Worm (Caenorhabditis elegans) whole organism, young adult: ENCODE results near the gene rom-3.

ENCODE experiments used
- B0019.2 ChIP-seq: fragments of 200-800 bp; sonication (Bioruptor generic); conservative IDR thresholded peaks from 2 replicates; pipeline ENCODE4 v1.3.6; 2022; ENCODE audit warnings: missing genetic modification reagents, missing genetic modification characterization, missing compliant biosample characterization
- B0336.3 ChIP-seq: fragments of 200-800 bp; sonication (Bioruptor generic); IDR thresholded peaks from 2 replicates; pipeline ENCODE4 v1.3.6; 2022; ENCODE audit warnings: missing genetic modification characterization, missing compliant biosample characterization
- C06A6.2 ChIP-seq: fragments of 200-800 bp; sonication (Bioruptor generic); conservative IDR thresholded peaks from 2 replicates; pipeline ENCODE4 v1.3.6; 2022; ENCODE audit warnings: missing genetic modification characterization, missing compliant biosample characterization
- C17E4.6 ChIP-seq: fragments of 200-800 bp; sonication (Bioruptor generic); IDR thresholded peaks from 2 replicates; pipeline ENCODE4 v1.3.6; 2022; ENCODE audit warnings: missing genetic modification reagents, missing genetic modification characterization, missing compliant biosample characterization
- D2030.7 ChIP-seq: fragments of 200-800 bp; sonication (Bioruptor generic); IDR thresholded peaks from 2 replicates; pipeline ENCODE4 v1.3.6; 2022; ENCODE audit warnings: missing genetic modification reagents, missing genetic modification characterization, missing compliant biosample characterization
- F22D6.2 ChIP-seq: sonication (generic microtip); optimal IDR thresholded peaks from 2 replicates; lab custom pipeline; 2016; ENCODE audit warnings: mild to moderate bottlenecking, missing genetic modification characterization, missing compliant biosample characterization
- F33H1.4 ChIP-seq: fragments of 200-800 bp; sonication (Bioruptor generic); IDR thresholded peaks from 2 replicates; pipeline ENCODE4 v1.3.6; 2022; ENCODE audit warnings: missing genetic modification reagents, missing genetic modification characterization, missing compliant biosample characterization
- F49E8.2 ChIP-seq: sonication (generic microtip); optimal IDR thresholded peaks from 3 replicates; lab custom pipeline; 2017; ENCODE audit warnings: missing genetic modification characterization, mild to moderate bottlenecking, missing compliant biosample characterization, antibody characterized with exemption, moderate library complexity; ENCODE audit not compliant: insufficient read depth
- F57A8.1 ChIP-seq: fragments of 200-800 bp; sonication (Bioruptor generic); optimal IDR thresholded peaks from 2 replicates; lab custom pipeline; 2018; ENCODE audit warnings: mild to moderate bottlenecking, missing genetic modification characterization, moderate library complexity, missing compliant biosample characterization
- F57C9.4 ChIP-seq: sonication (generic microtip); optimal IDR thresholded peaks from 2 replicates; lab custom pipeline; 2017; ENCODE audit warnings: mild to moderate bottlenecking, missing genetic modification characterization, missing compliant biosample characterization
- K12H6.12 ChIP-seq: fragments of 200-800 bp; sonication (Bioruptor generic); optimal IDR thresholded peaks from 2 replicates; lab custom pipeline; 2018; ENCODE audit warnings: mild to moderate bottlenecking, missing genetic modification characterization, missing compliant biosample characterization
- T07F8.4 ChIP-seq: sonication (generic microtip); optimal IDR thresholded peaks from 2 replicates; lab custom pipeline; 2016; ENCODE audit warnings: mild to moderate bottlenecking, missing genetic modification characterization, moderate library complexity, missing compliant biosample characterization
- atf-7 ChIP-seq: sonication (generic microtip); optimal IDR thresholded peaks from 2 replicates; lab custom pipeline; 2017; ENCODE audit warnings: mild to moderate bottlenecking, missing genetic modification characterization, missing compliant biosample characterization
- attf-6 ChIP-seq: fragments of 200-800 bp; sonication (Bioruptor generic); IDR thresholded peaks from 2 replicates; pipeline ENCODE4 v1.3.6; 2022; ENCODE audit warnings: missing genetic modification reagents, missing genetic modification characterization, missing compliant biosample characterization
- bed-1 ChIP-seq: fragments of 200-800 bp; sonication (Bioruptor generic); IDR thresholded peaks from 2 replicates; pipeline ENCODE4 v1.3.6; 2022; ENCODE audit warnings: missing genetic modification reagents, missing genetic modification characterization, missing compliant biosample characterization
- ccch-3 ChIP-seq: fragments of 200-800 bp; sonication (Bioruptor generic); optimal IDR thresholded peaks from 2 replicates; lab custom pipeline; 2018; ENCODE audit warnings: mild to moderate bottlenecking, missing genetic modification characterization, missing compliant biosample characterization
- cebp-1 ChIP-seq, 2 experiments: fragments of 200-800 bp in 1 of 2; sonication (Bioruptor generic) in 1 of 2; sonication (generic microtip) in 1 of 2; IDR thresholded peaks in 1 of 2; optimal IDR thresholded peaks in 1 of 2; 2 replicates each; pipeline versions ENCODE4 v1.3.6 to Lab custom; 2017 to 2022; ENCODE audit warnings: missing compliant biosample characterization in 2 of 2, missing genetic modification characterization in 2 of 2, mild to moderate bottlenecking in 1 of 2, missing genetic modification reagents in 1 of 2, moderate library complexity in 1 of 2
- chd-7 ChIP-seq: sonication (generic microtip); optimal IDR thresholded peaks from 2 replicates; lab custom pipeline; 2016; ENCODE audit warnings: mild to moderate bottlenecking, missing genetic modification characterization, moderate library complexity, missing compliant biosample characterization
- dpff-1 ChIP-seq: sonication (generic microtip); optimal IDR thresholded peaks from 2 replicates; lab custom pipeline; 2017; ENCODE audit warnings: mild to moderate bottlenecking, missing genetic modification characterization, missing compliant biosample characterization
- dpl-1 ChIP-seq: fragments of 150-350 bp; optimal IDR thresholded peaks from 2 replicates; lab custom pipeline; 2014; ENCODE audit warnings: missing biosample characterization, missing genetic modification reagents, missing genetic modification characterization
- egl-44 ChIP-seq: fragments of 200-800 bp; sonication (Bioruptor generic); IDR thresholded peaks from 2 replicates; pipeline ENCODE4 v1.3.6; 2022; ENCODE audit warnings: missing genetic modification reagents, missing genetic modification characterization, missing compliant biosample characterization
- egrh-3 ChIP-seq: fragments of 200-800 bp; sonication (Bioruptor generic); IDR thresholded peaks from 2 replicates; pipeline ENCODE4 v1.3.6; 2022; ENCODE audit warnings: missing genetic modification reagents, missing genetic modification characterization, missing compliant biosample characterization
- gei-17 ChIP-seq: fragments of 200-800 bp; sonication (Bioruptor generic); optimal IDR thresholded peaks from 2 replicates; lab custom pipeline; 2018; ENCODE audit warnings: mild to moderate bottlenecking, missing genetic modification characterization, missing compliant biosample characterization
- hlh-12 ChIP-seq: sonication (generic microtip); optimal IDR thresholded peaks from 2 replicates; lab custom pipeline; 2016; ENCODE audit warnings: missing genetic modification characterization, missing compliant biosample characterization
- hmg-1.2 ChIP-seq: fragments of 200-800 bp; sonication (Bioruptor generic); IDR thresholded peaks from 2 replicates; pipeline ENCODE4 v1.3.6; 2022; ENCODE audit warnings: missing genetic modification reagents, missing genetic modification characterization, missing compliant biosample characterization
- hmg-20 ChIP-seq: fragments of 200-800 bp; sonication (Bioruptor generic); IDR thresholded peaks from 2 replicates; pipeline ENCODE4 v1.3.6; 2022; ENCODE audit warnings: missing genetic modification reagents, missing genetic modification characterization, missing compliant biosample characterization
- hsf-1 ChIP-seq: fragments of 200-800 bp; sonication (Bioruptor generic); IDR thresholded peaks from 2 replicates; pipeline ENCODE4 v1.3.6; 2022; ENCODE audit warnings: missing genetic modification reagents, missing genetic modification characterization, missing compliant biosample characterization
- let-526 ChIP-seq: fragments of 200-800 bp; sonication (Bioruptor generic); IDR thresholded peaks from 2 replicates; pipeline ENCODE4 v1.3.6; 2022; ENCODE audit warnings: missing genetic modification reagents, missing genetic modification characterization, missing compliant biosample characterization
- let-607 ChIP-seq, 2 experiments: fragments of 200-800 bp in 1 of 2; sonication (Bioruptor generic) in 1 of 2; sonication (generic microtip) in 1 of 2; optimal IDR thresholded peaks; 2 replicates each; lab custom pipeline; 2016 to 2018; ENCODE audit warnings: mild to moderate bottlenecking in 2 of 2, missing compliant biosample characterization in 2 of 2, missing genetic modification characterization in 2 of 2, moderate library complexity in 2 of 2, missing genotype in 1 of 2
- lin-26 ChIP-seq: fragments of 200-800 bp; sonication (Bioruptor generic); IDR thresholded peaks from 2 replicates; pipeline ENCODE4 v1.3.6; 2022; ENCODE audit warnings: missing genetic modification reagents, missing genetic modification characterization, missing compliant biosample characterization
- lsl-1 ChIP-seq: fragments of 200-800 bp; sonication (Bioruptor generic); optimal IDR thresholded peaks from 2 replicates; lab custom pipeline; 2018; ENCODE audit warnings: mild to moderate bottlenecking, missing genetic modification characterization, moderate library complexity, missing compliant biosample characterization
- madf-3 ChIP-seq: fragments of 200-800 bp; sonication (Bioruptor generic); IDR thresholded peaks from 2 replicates; pipeline ENCODE4 v1.3.6; 2022; ENCODE audit warnings: missing genetic modification reagents, missing genetic modification characterization, missing compliant biosample characterization
- mel-28 ChIP-seq: sonication (generic microtip); optimal IDR thresholded peaks from 2 replicates; lab custom pipeline; 2016; ENCODE audit warnings: borderline replicate concordance, mild to moderate bottlenecking, missing genetic modification characterization, missing compliant biosample characterization
- mxl-1 ChIP-seq: sonication (generic microtip); optimal IDR thresholded peaks from 2 replicates; lab custom pipeline; 2016; ENCODE audit warnings: missing genetic modification characterization, missing compliant biosample characterization
- nfya-2 ChIP-seq: fragments of 200-800 bp; sonication (Bioruptor generic); IDR thresholded peaks from 2 replicates; pipeline ENCODE4 v1.3.6; 2022; ENCODE audit warnings: missing genetic modification reagents, missing genetic modification characterization, missing compliant biosample characterization
- nhr-120 ChIP-seq: fragments of 200-800 bp; sonication (Bioruptor generic); IDR thresholded peaks from 2 replicates; pipeline ENCODE4 v1.3.6; 2022; ENCODE audit warnings: missing genetic modification characterization, missing compliant biosample characterization
- nhr-179 ChIP-seq: sonication (generic microtip); optimal IDR thresholded peaks from 2 replicates; lab custom pipeline; 2016; ENCODE audit warnings: mild to moderate bottlenecking, missing genetic modification characterization, missing compliant biosample characterization
- rec-8 ChIP-seq, 2 experiments: sonication (generic microtip); optimal IDR thresholded peaks; 2 replicates each; lab custom pipeline; 2016; ENCODE audit warnings: mild to moderate bottlenecking in 2 of 2, missing genetic modification characterization in 2 of 2, missing genetic modification reagents in 2 of 2, missing genotype in 2 of 2, missing biosample characterization in 1 of 2, missing compliant biosample characterization in 1 of 2, moderate library complexity in 1 of 2
- sdz-38 ChIP-seq: sonication (generic microtip); optimal IDR thresholded peaks from 2 replicates; lab custom pipeline; 2016; ENCODE audit warnings: missing genotype, missing genetic modification characterization, missing compliant biosample characterization
- sea-2 ChIP-seq: fragments of 200-800 bp; sonication (Bioruptor generic); IDR thresholded peaks from 2 replicates; pipeline ENCODE4 v1.3.6; 2022; ENCODE audit warnings: missing genetic modification characterization, missing compliant biosample characterization
- snpc-1.1 ChIP-seq: sonication (generic microtip); optimal IDR thresholded peaks from 2 replicates; lab custom pipeline; 2017; ENCODE audit warnings: missing genetic modification characterization, mild to moderate bottlenecking, missing compliant biosample characterization, antibody characterized with exemption, moderate library complexity, missing genotype, missing genetic modification reagents; ENCODE audit not compliant: insufficient read depth
- snpc-1.3 ChIP-seq: sonication (generic microtip); optimal IDR thresholded peaks from 2 replicates; lab custom pipeline; 2017; ENCODE audit warnings: missing genetic modification characterization, mild to moderate bottlenecking, missing compliant biosample characterization, antibody characterized with exemption, moderate library complexity, missing genotype, missing genetic modification reagents; ENCODE audit not compliant: insufficient read depth
- snpc-3.4 ChIP-seq: sonication (generic microtip); optimal IDR thresholded peaks from 2 replicates; lab custom pipeline; 2017; ENCODE audit warnings: missing genetic modification characterization, mild to moderate bottlenecking, missing compliant biosample characterization, antibody characterized with exemption, moderate library complexity, missing genotype, missing genetic modification reagents
- snpc-4 ChIP-seq, 5 experiments: fragments of 150-350 bp in 1 of 5; sonication (generic microtip) in 4 of 5; optimal IDR thresholded peaks; 2 replicates each; lab custom pipeline; 2014 to 2018; ENCODE audit warnings: missing genetic modification characterization in 5 of 5, missing biosample characterization in 3 of 5, antibody characterized with exemption in 2 of 5, mild to moderate bottlenecking in 2 of 5, missing compliant biosample characterization in 2 of 5, missing genotype in 2 of 5, moderate library complexity in 2 of 5, missing genetic modification reagents in 1 of 5
- tbp1 ChIP-seq: fragments of 200-800 bp; sonication (Bioruptor generic); optimal IDR thresholded peaks from 2 replicates; lab custom pipeline; 2018; ENCODE audit warnings: mild to moderate bottlenecking, missing genetic modification characterization, missing compliant biosample characterization
- tbx-9 ChIP-seq: sonication (generic microtip); optimal IDR thresholded peaks from 2 replicates; lab custom pipeline; 2016; ENCODE audit warnings: borderline replicate concordance, missing genetic modification characterization, inconsistent platforms, missing compliant biosample characterization
- ztf-3 ChIP-seq: fragments of 200-800 bp; sonication (Bioruptor generic); optimal IDR thresholded peaks from 2 replicates; lab custom pipeline; 2018; ENCODE audit warnings: mild to moderate bottlenecking, missing genetic modification characterization, missing compliant biosample characterization

Gene rom-3

ce11 chrIV:16995425-16995824 lies 25.1 kb upstream of the rom-3 start, which contains the start of gene rom-4 (continued):
- no peak for TF ChIP-seq nfya-2 (GFP tag; lab: Robert Waterston, UW)
- TF ChIP-seq B0336.3 (GFP tag; lab: Robert Waterston, UW) = no peak
- TF ChIP-seq ztf-3 (GFP tag; lab: Kevin White, UChicago) = no peak
- TF ChIP-seq gei-17 = no peak
- no peak for TF ChIP-seq egrh-3 (GFP tag; lab: Robert Waterston, UW)
- TF ChIP-seq dpff-1 (tag; lab: Kevin White, UChicago) = no peak
- no peak for TF ChIP-seq lin-26
- no peak for TF ChIP-seq F49E8.2 (tag; lab: Kevin White, UChicago)
- no peak for TF ChIP-seq tbx-9 (tag; lab: Kevin White, UChicago)
- no peak for TF ChIP-seq mel-28 (tag; lab: Kevin White, UChicago)
- peak in 1 of 2 experiments; percentile 13 for TF ChIP-seq let-607 (tag; optimal IDR thresholded peaks at IDR 0.05; lab: Kevin White, UChicago)
- peak; percentile 92 for TF ChIP-seq attf-6 (GFP tag; lab: Robert Waterston, UW)
- no peak for TF ChIP-seq sea-2
- TF ChIP-seq F57C9.4 (tag; lab: Kevin White, UChicago) = no peak
- TF ChIP-seq F57A8.1 = no peak
- no peak for TF ChIP-seq ccch-3 (GFP tag; lab: Kevin White, UChicago)
- peak; percentile 52; the same call in 1 of the 2 replicates for TF ChIP-seq D2030.7 (GFP tag; lab: Robert Waterston, UW)
- TF ChIP-seq nhr-179 (tag; lab: Kevin White, UChicago) = no peak
- TF ChIP-seq cebp-1 (GFP tag; IDR thresholded peaks at IDR 0.05; lab: Robert Waterston, UW) = no peak
- TF ChIP-seq cebp-1 (tag; optimal IDR thresholded peaks at IDR 0.05; lab: Kevin White, UChicago) = no peak
- TF ChIP-seq C17E4.6 (GFP tag; lab: Robert Waterston, UW) = no peak
- TF ChIP-seq snpc-3.4 (tag; lab: Kevin White, UChicago) = peak; percentile 53
- peak; percentile 88 for TF ChIP-seq snpc-4 (GFP tag; optimal IDR thresholded peaks at IDR 0.05; lab: Kevin White, UChicago)
- peak; percentile 8 to 95 (median 92) for TF ChIP-seq snpc-4 (tag; optimal IDR thresholded peaks at IDR 0.05; lab: Kevin White, UChicago)
- peak; percentile 69 for TF ChIP-seq tbp1
- TF ChIP-seq B0019.2 (GFP tag; lab: Robert Waterston, UW) = no peak
- TF ChIP-seq lsl-1 (GFP tag; lab: Kevin White, UChicago) = peak; percentile 49
- TF ChIP-seq sdz-38 (tag; lab: Kevin White, UChicago) = no peak
- no peak for TF ChIP-seq K12H6.12 (tag; lab: Kevin White, UChicago)
- TF ChIP-seq atf-7 (tag; lab: Kevin White, UChicago) = no peak
- no peak for TF ChIP-seq chd-7 (tag; lab: Kevin White, UChicago)
- no peak for TF ChIP-seq F33H1.4 (GFP tag; lab: Robert Waterston, UW)
- TF ChIP-seq bed-1 (GFP tag; lab: Robert Waterston, UW) = no peak
- no peak for TF ChIP-seq hlh-12 (tag; lab: Kevin White, UChicago)
- TF ChIP-seq dpl-1 (GFP tag; lab: Kevin White, UChicago) = peak; percentile 68
- TF ChIP-seq snpc-1.1 = no peak
- no peak for TF ChIP-seq C06A6.2 (GFP tag; lab: Robert Waterston, UW)
- TF ChIP-seq rec-8 (tag; optimal IDR thresholded peaks at IDR 0.05; lab: Kevin White, UChicago) = peak in 1 of 2 experiments; percentile 13
- no peak for TF ChIP-seq mxl-1 (tag; lab: Kevin White, UChicago)
- TF ChIP-seq T07F8.4 (tag; lab: Kevin White, UChicago) = no peak
- no peak for TF ChIP-seq egl-44 (GFP tag; lab: Robert Waterston, UW)
- TF ChIP-seq hsf-1 (GFP tag; lab: Robert Waterston, UW) = no peak
- no peak for TF ChIP-seq madf-3 (GFP tag; lab: Robert Waterston, UW)
- peak; percentile 95 for TF ChIP-seq hmg-1.2 (GFP tag; lab: Robert Waterston, UW)
- TF ChIP-seq nhr-120 (GFP tag; lab: Robert Waterston, UW) = no peak
- peak; percentile 85 for TF ChIP-seq snpc-1.3 (tag; lab: Kevin White, UChicago)
- TF ChIP-seq let-526 (GFP tag; lab: Robert Waterston, UW) = no peak
- no peak for TF ChIP-seq hmg-20
- no peak for TF ChIP-seq F22D6.2 (tag; lab: Kevin White, UChicago)
